Worm (Caenorhabditis elegans) whole organism, L4/young adult: ENCODE data around the gene C34F11.8.

Source experiments
- W03F9.2 ChIP-seq: fragments of 150-350 bp; optimal IDR thresholded peaks from 2 replicates; lab custom pipeline; 2014; ENCODE audit warnings: missing biosample characterization, missing genetic modification characterization
- dao-5 ChIP-seq: sonication (generic microtip); optimal IDR thresholded peaks from 2 replicates; lab custom pipeline; 2016; ENCODE audit warnings: missing genotype, missing genetic modification characterization, moderate library complexity, missing compliant biosample characterization
- him-1 ChIP-seq: sonication (generic microtip); optimal IDR thresholded peaks from 2 replicates; lab custom pipeline; 2016; ENCODE audit warnings: missing genotype, missing genetic modification reagents, missing genetic modification characterization, missing compliant biosample characterization

DNA sequence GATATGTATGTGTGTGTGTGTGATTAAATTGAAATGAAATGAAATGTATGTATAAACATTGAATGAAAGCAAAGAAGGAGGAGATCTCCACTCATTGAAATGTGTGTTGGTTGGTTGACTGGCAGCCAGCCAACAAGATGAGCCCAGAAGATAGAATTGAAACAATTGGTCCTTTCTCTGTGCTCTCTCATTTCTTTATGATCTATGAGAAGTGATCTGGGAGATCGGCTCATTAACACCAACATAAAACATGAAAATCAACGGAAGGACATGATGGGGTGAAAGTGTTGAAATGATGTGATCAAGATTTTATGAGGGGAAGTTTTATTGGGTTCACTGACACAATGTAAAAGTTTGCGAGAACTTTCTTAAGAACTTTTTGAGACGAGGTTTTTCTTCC, 12.1 kb upstream of the C34F11.8 start:
- TF ChIP-seq dao-5 (tag; lab: Kevin White, UChicago) (no peak), him-1 (tag; lab: Kevin White, UChicago) (no peak), W03F9.2 (no peak)
